Worm (Caenorhabditis elegans) whole organism, late embryonic: ENCODE results near the gene rpc-11.

Experiments used
- C08G9.2 ChIP-seq: sonication (generic microtip); optimal IDR thresholded peaks from 2 replicates; lab custom pipeline; 2016; ENCODE audit warnings: mild to moderate bottlenecking, missing genetic modification characterization, moderate library complexity, missing compliant biosample characterization
- F13H6.1 ChIP-seq: sonication (generic microtip); optimal IDR thresholded peaks from 2 replicates; lab custom pipeline; 2016; ENCODE audit warnings: missing genetic modification characterization, missing compliant biosample characterization
- K02D7.2 ChIP-seq: sonication (generic microtip); optimal IDR thresholded peaks from 2 replicates; lab custom pipeline; 2017; ENCODE audit warnings: mild to moderate bottlenecking, missing genetic modification characterization, missing compliant biosample characterization
- Y22D7AL.16 ChIP-seq: sonication (generic microtip); optimal IDR thresholded peaks from 2 replicates; lab custom pipeline; 2016; ENCODE audit warnings: missing genetic modification characterization, missing compliant biosample characterization
- ahr-1 ChIP-seq: sonication (generic microtip); optimal IDR thresholded peaks from 2 replicates; lab custom pipeline; 2016; ENCODE audit warnings: missing genetic modification characterization, missing compliant biosample characterization
- ceh-14 ChIP-seq: sonication (generic microtip); optimal IDR thresholded peaks from 2 replicates; lab custom pipeline; 2016; ENCODE audit warnings: missing genotype, missing genetic modification characterization, missing compliant biosample characterization
- ceh-18 ChIP-seq: sonication (generic microtip); optimal IDR thresholded peaks from 2 replicates; lab custom pipeline; 2016; ENCODE audit warnings: missing genetic modification characterization, missing compliant biosample characterization
- ceh-24 ChIP-seq: sonication (generic microtip); optimal IDR thresholded peaks from 2 replicates; lab custom pipeline; 2016; ENCODE audit warnings: mild to moderate bottlenecking, missing genetic modification characterization, missing compliant biosample characterization
- ceh-31 ChIP-seq: sonication (generic microtip); optimal IDR thresholded peaks from 2 replicates; lab custom pipeline; 2016; ENCODE audit warnings: missing genetic modification characterization, missing compliant biosample characterization
- ceh-34 ChIP-seq: sonication (generic microtip); optimal IDR thresholded peaks from 2 replicates; lab custom pipeline; 2016; ENCODE audit warnings: mild to moderate bottlenecking, missing genetic modification characterization, missing compliant biosample characterization
- ceh-48 ChIP-seq: sonication (generic microtip); optimal IDR thresholded peaks from 2 replicates; lab custom pipeline; 2016; ENCODE audit warnings: missing genetic modification characterization, inconsistent platforms, missing compliant biosample characterization
- ceh-6 ChIP-seq: fragments of 200-800 bp; sonication (Bioruptor generic); optimal IDR thresholded peaks from 2 replicates; lab custom pipeline; 2018; ENCODE audit warnings: mild to moderate bottlenecking, missing genetic modification characterization, missing compliant biosample characterization
- ceh-9 ChIP-seq: sonication (generic microtip); optimal IDR thresholded peaks from 2 replicates; lab custom pipeline; 2016; ENCODE audit warnings: mild to moderate bottlenecking, missing genetic modification characterization, inconsistent platforms, missing compliant biosample characterization
- dve-1 ChIP-seq: sonication (generic microtip); optimal IDR thresholded peaks from 2 replicates; lab custom pipeline; 2017; ENCODE audit warnings: antibody characterized with exemption, mild to moderate bottlenecking, missing genetic modification characterization, missing compliant biosample characterization
- elt-4 ChIP-seq: sonication (generic microtip); optimal IDR thresholded peaks from 2 replicates; lab custom pipeline; 2016; ENCODE audit warnings: missing genetic modification characterization, missing compliant biosample characterization
- ets-4 ChIP-seq: sonication (generic microtip); optimal IDR thresholded peaks from 2 replicates; lab custom pipeline; 2016; ENCODE audit warnings: missing genetic modification characterization, missing compliant biosample characterization
- eyg-1 ChIP-seq: sonication (generic microtip); optimal IDR thresholded peaks from 2 replicates; lab custom pipeline; 2016; ENCODE audit warnings: missing genotype, missing genetic modification characterization, missing compliant biosample characterization
- fax-1 ChIP-seq: sonication (generic microtip); optimal IDR thresholded peaks from 2 replicates; lab custom pipeline; 2016; ENCODE audit warnings: missing genotype, missing genetic modification characterization, missing compliant biosample characterization
- gmeb-2 ChIP-seq: sonication (generic microtip); optimal IDR thresholded peaks from 2 replicates; lab custom pipeline; 2016; ENCODE audit warnings: missing genetic modification characterization, inconsistent platforms, missing compliant biosample characterization
- hlh-15 ChIP-seq: sonication (generic microtip); optimal IDR thresholded peaks from 2 replicates; lab custom pipeline; 2016; ENCODE audit warnings: missing genetic modification characterization, missing compliant biosample characterization
- hlh-30 ChIP-seq: sonication (generic microtip); optimal IDR thresholded peaks from 2 replicates; lab custom pipeline; 2017; ENCODE audit warnings: antibody characterized with exemption, missing genetic modification characterization, missing compliant biosample characterization; ENCODE audit not compliant: insufficient read depth
- lim-6 ChIP-seq: sonication (generic microtip); optimal IDR thresholded peaks from 2 replicates; lab custom pipeline; 2016; ENCODE audit warnings: missing genetic modification characterization, missing compliant biosample characterization
- lin-11 ChIP-seq: fragments of 200-800 bp; sonication (Bioruptor generic); optimal IDR thresholded peaks from 2 replicates; lab custom pipeline; 2018; ENCODE audit warnings: mild to moderate bottlenecking, missing genetic modification characterization, missing compliant biosample characterization
- madf-2 ChIP-seq: sonication (generic microtip); optimal IDR thresholded peaks from 2 replicates; lab custom pipeline; 2017; ENCODE audit warnings: missing genetic modification characterization, missing compliant biosample characterization
- nhr-11 ChIP-seq: fragments of 150-350 bp; optimal IDR thresholded peaks from 2 replicates; lab custom pipeline; 2014; ENCODE audit warnings: missing biosample characterization, missing genetic modification characterization
- npax-4 ChIP-seq: sonication (generic microtip); optimal IDR thresholded peaks from 2 replicates; lab custom pipeline; 2016; ENCODE audit warnings: missing genetic modification characterization, missing compliant biosample characterization
- pag-3 ChIP-seq: sonication (generic microtip); optimal IDR thresholded peaks from 2 replicates; lab custom pipeline; 2016; ENCODE audit warnings: missing compliant biosample characterization, missing genetic modification characterization, borderline replicate concordance
- pha-2 ChIP-seq: sonication (generic microtip); optimal IDR thresholded peaks from 2 replicates; lab custom pipeline; 2017; ENCODE audit warnings: mild to moderate bottlenecking, missing genetic modification characterization, missing compliant biosample characterization
- pha-4 ChIP-seq: fragments of 150-350 bp; optimal IDR thresholded peaks from 2 replicates; lab custom pipeline; 2018; ENCODE audit warnings: missing biosample characterization, missing genetic modification reagents, missing genetic modification characterization
- pqm-1 ChIP-seq: sonication (generic microtip); optimal IDR thresholded peaks from 2 replicates; lab custom pipeline; 2016; ENCODE audit warnings: missing genetic modification characterization, missing compliant biosample characterization
- pros-1 ChIP-seq: fragments of 150-350 bp; optimal IDR thresholded peaks from 2 replicates; lab custom pipeline; 2014; ENCODE audit warnings: missing biosample characterization, missing genetic modification reagents, missing genetic modification characterization
- ref-2 ChIP-seq: sonication (generic microtip); optimal IDR thresholded peaks from 2 replicates; lab custom pipeline; 2016; ENCODE audit warnings: missing genetic modification characterization, missing compliant biosample characterization
- sox-2 ChIP-seq: fragments of 200-800 bp; sonication (Bioruptor generic); IDR thresholded peaks from 2 replicates; pipeline ENCODE4 v1.3.6; 2022; ENCODE audit warnings: missing genetic modification reagents, missing genetic modification characterization, missing compliant biosample characterization
- sox-4 ChIP-seq: sonication (generic microtip); optimal IDR thresholded peaks from 2 replicates; lab custom pipeline; 2017; ENCODE audit warnings: mild to moderate bottlenecking, missing genetic modification characterization, inconsistent platforms, missing compliant biosample characterization
- tbx-2 ChIP-seq: sonication (generic microtip); optimal IDR thresholded peaks from 2 replicates; lab custom pipeline; 2016; ENCODE audit warnings: missing genetic modification characterization, missing compliant biosample characterization
- tbx-7 ChIP-seq: sonication (generic microtip); optimal IDR thresholded peaks from 2 replicates; lab custom pipeline; 2016; ENCODE audit warnings: missing genotype, missing genetic modification characterization, missing compliant biosample characterization
- ttx-3 ChIP-seq: sonication (generic microtip); optimal IDR thresholded peaks from 2 replicates; lab custom pipeline; 2016; ENCODE audit warnings: missing genetic modification reagents, missing genetic modification characterization, missing compliant biosample characterization
- unc-42 ChIP-seq: sonication (generic microtip); optimal IDR thresholded peaks from 2 replicates; lab custom pipeline; 2016; ENCODE audit warnings: missing genotype, missing genetic modification characterization, missing compliant biosample characterization
- unc-55 ChIP-seq: sonication (generic microtip); optimal IDR thresholded peaks from 2 replicates; lab custom pipeline; 2017; ENCODE audit warnings: missing biosample characterization, missing genetic modification reagents, missing genetic modification characterization
- zip-5 ChIP-seq: sonication (generic microtip); optimal IDR thresholded peaks from 2 replicates; lab custom pipeline; 2016; ENCODE audit warnings: missing genetic modification characterization, missing compliant biosample characterization

rpc-11 gene

DNA sequence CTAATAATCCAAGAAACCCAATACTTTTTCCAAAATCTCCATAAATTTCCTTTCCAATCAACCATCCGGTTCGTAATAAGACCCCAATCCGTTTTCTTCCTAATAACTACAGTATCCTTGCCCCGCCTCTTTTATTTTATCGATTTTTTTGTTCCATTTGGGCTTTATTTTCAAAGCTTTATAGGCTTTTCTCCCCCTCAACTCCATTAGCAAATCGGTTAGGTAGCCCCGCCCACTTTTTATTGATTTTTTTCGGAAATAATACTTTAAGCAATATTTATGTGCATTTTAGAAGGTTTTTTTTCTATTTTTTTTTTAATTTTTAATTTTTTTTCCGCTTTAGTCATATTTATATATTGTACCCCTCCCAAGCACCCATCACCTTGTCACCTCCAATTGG lies 9.8 kb downstream of the rpc-11 start:
- no peak for TF ChIP-seq pqm-1
- TF ChIP-seq ceh-48 (tag; lab: Kevin White, UChicago): peak; percentile 22
- no peak for TF ChIP-seq ttx-3 (tag; lab: Kevin White, UChicago)

DNA sequence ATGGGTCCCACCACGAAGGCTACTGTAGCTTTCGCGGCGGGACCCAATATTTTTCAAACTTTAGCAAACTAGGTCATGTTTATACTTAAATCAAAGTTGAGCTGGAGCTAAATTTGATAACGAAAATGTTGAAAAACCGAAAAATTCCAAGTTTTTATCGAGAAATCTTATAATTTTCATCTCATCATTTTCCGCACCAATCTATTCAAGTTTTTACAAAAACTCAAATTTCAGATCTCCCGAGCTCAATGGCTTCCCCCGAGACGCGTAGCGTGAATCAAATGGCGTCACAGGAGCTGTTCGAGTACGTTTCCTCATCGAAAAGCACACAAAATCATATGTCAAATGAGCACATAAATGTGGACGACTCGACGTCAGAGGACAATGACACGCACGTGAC lies 11.9 kb downstream of the rpc-11 start:
- TF ChIP-seq unc-55 (GFP tag; lab: Kevin White, UChicago) (no peak), elt-4 (no peak), lim-6 (tag; lab: Kevin White, UChicago) (no peak), gmeb-2 (tag; lab: Kevin White, UChicago) (no peak), sox-4 (tag; lab: Kevin White, UChicago) (no peak), pha-2 (tag; lab: Kevin White, UChicago) (no peak), lin-11 (tag; lab: Kevin White, UChicago) (no peak), K02D7.2 (tag; lab: Kevin White, UChicago) (no peak), ets-4 (no peak), ceh-31 (tag; lab: Kevin White, UChicago) (no peak), tbx-2 (tag; lab: Kevin White, UChicago) (no peak), pha-4 (tag; lab: Kevin White, UChicago) (no peak), eyg-1 (tag; lab: Kevin White, UChicago) (no peak), npax-4 (no peak), tbx-7 (tag; lab: Kevin White, UChicago) (no peak), unc-42 (no peak), ceh-48 (tag; lab: Kevin White, UChicago) (no peak), ceh-34 (no peak)

DNA sequence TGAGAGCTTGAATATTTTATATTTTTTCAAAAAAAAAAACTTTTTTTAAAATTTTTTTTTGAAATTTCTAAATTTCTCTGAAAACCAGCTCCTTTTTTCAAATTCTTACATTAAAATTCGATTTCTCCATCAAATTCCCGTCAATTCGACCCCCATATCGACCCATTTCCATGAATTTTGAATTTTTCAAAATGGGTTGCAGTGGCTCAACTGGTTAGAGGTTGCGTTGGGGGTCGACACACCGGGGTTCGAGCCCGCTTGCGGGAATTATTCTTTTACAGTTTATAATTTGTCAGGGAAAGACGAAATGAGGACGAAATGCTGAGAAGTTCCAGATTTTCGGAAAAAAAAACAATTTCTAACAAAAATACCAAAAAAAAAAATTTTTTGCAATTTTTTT lies 15.8 kb downstream of the rpc-11 start:
- TF ChIP-seq C08G9.2 (tag; lab: Kevin White, UChicago) (no peak), F13H6.1 (no peak), eyg-1 (tag; lab: Kevin White, UChicago) (no peak), ceh-9 (tag; lab: Kevin White, UChicago) (no peak), ttx-3 (tag; lab: Kevin White, UChicago) (no peak), zip-5 (tag; lab: Kevin White, UChicago) (no peak), sox-2 (no peak), ets-4 (no peak), ahr-1 (tag; lab: Kevin White, UChicago) (no peak), ceh-18 (no peak), nhr-11 (tag; lab: Kevin White, UChicago) (no peak), fax-1 (no peak), ceh-48 (tag; lab: Kevin White, UChicago) (no peak), pag-3 (tag; lab: Kevin White, UChicago) (no peak), madf-2 (tag; lab: Kevin White, UChicago) (no peak), dve-1 (tag; lab: Kevin White, UChicago) (no peak)

DNA sequence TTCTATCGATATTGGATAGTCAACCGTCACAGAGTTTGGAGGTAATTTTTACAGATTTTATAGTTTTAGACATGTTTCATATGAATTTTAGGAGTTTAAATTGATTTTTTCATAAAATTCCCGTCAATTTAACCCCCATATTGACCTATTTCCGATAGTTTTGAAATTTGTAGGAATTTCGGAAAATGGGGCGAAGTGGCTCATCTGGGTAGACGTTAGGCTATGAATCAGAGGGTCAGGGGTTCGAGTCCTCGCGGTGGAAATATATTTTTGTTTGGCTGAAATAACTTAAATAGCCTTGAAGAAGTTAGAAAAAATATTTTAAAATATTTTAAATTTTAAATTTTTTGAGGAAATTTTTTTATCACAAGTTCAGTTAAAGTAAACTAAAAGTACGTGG lies 18.4 kb downstream of the rpc-11 start:
- TF ChIP-seq ceh-14 (tag; lab: Kevin White, UChicago): no peak
- no peak for TF ChIP-seq ref-2 (tag; lab: Kevin White, UChicago)
- no peak for TF ChIP-seq sox-4 (tag; lab: Kevin White, UChicago)

DNA sequence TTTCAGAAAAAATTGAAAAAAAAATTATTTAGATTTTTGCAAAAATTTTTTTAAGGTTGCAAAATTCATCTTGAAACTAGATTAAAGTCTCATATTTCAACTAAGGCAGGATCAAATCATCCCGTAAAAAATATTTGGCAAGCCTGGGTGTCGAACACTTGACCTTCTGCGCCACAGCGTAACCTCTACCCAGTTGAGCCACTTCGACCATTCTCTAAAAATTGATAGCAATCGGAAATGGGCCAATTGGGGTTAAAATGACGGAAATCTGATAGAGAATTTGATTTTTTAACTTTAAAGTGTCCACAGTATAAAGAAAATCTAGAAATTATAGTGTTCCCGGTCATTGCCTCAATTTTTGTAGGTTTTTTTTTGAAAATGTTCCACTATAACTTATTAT lies 19.7 kb downstream of the rpc-11 start:
- TF ChIP-seq hlh-15 (tag; lab: Kevin White, UChicago) (no peak), pag-3 (tag; lab: Kevin White, UChicago) (no peak), ttx-3 (tag; lab: Kevin White, UChicago) (no peak), unc-55 (GFP tag; lab: Kevin White, UChicago) (no peak), ceh-34 (no peak), ceh-24 (no peak), ref-2 (tag; lab: Kevin White, UChicago) (no peak), npax-4 (no peak), Y22D7AL.16 (tag; lab: Kevin White, UChicago) (no peak), sox-4 (tag; lab: Kevin White, UChicago) (no peak), ceh-6 (no peak), pros-1 (tag; lab: Kevin White, UChicago) (no peak), hlh-30 (tag; lab: Kevin White, UChicago) (no peak)
